Fruit fly (Drosophila melanogaster) whole organism, embryonic: ENCODE measurements around the gene capu.

Experiments used
- CG10147 ChIP-seq: fragments of 200-800 bp; sonication (Bioruptor generic); optimal IDR thresholded peaks from 2 replicates; lab custom pipeline; 2019; ENCODE audit warnings: missing biosample characterization, mild to moderate bottlenecking, missing genetic modification characterization, moderate library complexity
- CG10321 ChIP-seq: fragments of 200-800 bp; sonication (Bioruptor generic); IDR thresholded peaks from 2 replicates; pipeline ENCODE4 v1.3.6; 2022; ENCODE audit warnings: missing biosample characterization, missing genetic modification characterization
- CG11085 ChIP-seq: fragments of 200-800 bp; sonication (Bioruptor generic); IDR thresholded peaks from 2 replicates; pipeline ENCODE4 v1.3.6; 2022; ENCODE audit warnings: missing biosample characterization, missing genetic modification characterization
- CG15479 ChIP-seq: fragments of 200-800 bp; sonication (Bioruptor generic); optimal IDR thresholded peaks from 3 replicates; lab custom pipeline; 2019; ENCODE audit warnings: missing biosample characterization, mild to moderate bottlenecking, missing genetic modification characterization, moderate library complexity
- CG15696 ChIP-seq: fragments of 200-800 bp; sonication (Bioruptor generic); optimal IDR thresholded peaks from 2 replicates; lab custom pipeline; 2019; ENCODE audit warnings: missing biosample characterization, mild to moderate bottlenecking, missing genetic modification characterization, moderate library complexity
- CG16779 ChIP-seq: fragments of 200-800 bp; sonication (Bioruptor generic); IDR thresholded peaks from 2 replicates; pipeline ENCODE4 v1.3.6; 2022; ENCODE audit warnings: missing biosample characterization, missing genetic modification characterization
- CG32767 ChIP-seq: fragments of 200-800 bp; sonication (Bioruptor generic); IDR thresholded peaks from 2 replicates; pipeline ENCODE4 v1.3.6; 2022; ENCODE audit warnings: missing biosample characterization, missing genetic modification characterization
- CG34422 ChIP-seq: fragments of 200-800 bp; sonication (Bioruptor generic); IDR thresholded peaks from 3 replicates; pipeline ENCODE4 v1.3.6; 2022; ENCODE audit warnings: missing biosample characterization, missing genetic modification characterization
- CG43689 ChIP-seq: fragments of 200-800 bp; sonication (Bioruptor generic); IDR thresholded peaks from 2 replicates; pipeline ENCODE4 v1.3.6; 2022; ENCODE audit warnings: missing biosample characterization, missing genetic modification characterization
- CG7357 ChIP-seq: fragments of 200-800 bp; sonication (Bioruptor generic); IDR thresholded peaks from 3 replicates; pipeline ENCODE4 v1.3.6; 2022; ENCODE audit warnings: missing biosample characterization, missing genetic modification characterization
- CG7963 ChIP-seq: fragments of 200-800 bp; sonication (Bioruptor generic); IDR thresholded peaks from 3 replicates; pipeline ENCODE4 v1.3.6; 2022; ENCODE audit warnings: missing biosample characterization, missing genetic modification characterization; ENCODE audit not compliant: partially characterized antibody
- CoRest ChIP-seq: fragments of 200-800 bp; sonication (Bioruptor generic); optimal IDR thresholded peaks from 3 replicates; lab custom pipeline; 2018; ENCODE audit warnings: missing biosample characterization, mild to moderate bottlenecking, missing genetic modification characterization, moderate library complexity
- Deaf1 ChIP-seq: fragments of 200-800 bp; optimal IDR thresholded peaks from 3 replicates; lab custom pipeline; 2019; ENCODE audit warnings: missing biosample characterization, mild to moderate bottlenecking, missing genetic modification characterization, moderate library complexity
- Ets65A ChIP-seq: fragments of 200-800 bp; sonication (Bioruptor generic); peaks from one replicate; lab custom pipeline; 2016; ENCODE audit warnings: missing biosample characterization, missing genetic modification characterization
- Jarid2 ChIP-seq: fragments of 200-800 bp; sonication (Bioruptor generic); optimal IDR thresholded peaks from 3 replicates; lab custom pipeline; 2017; ENCODE audit warnings: mild to moderate bottlenecking, missing biosample characterization, missing genetic modification reagents, missing genetic modification characterization
- Kr ChIP-seq: fragments of 200-800 bp; sonication (Bioruptor generic); optimal IDR thresholded peaks from 2 replicates; lab custom pipeline; 2017; ENCODE audit warnings: missing biosample characterization, mild to moderate bottlenecking, missing genetic modification characterization
- Mad ChIP-seq: fragments of 200-800 bp; sonication (Bioruptor generic); optimal IDR thresholded peaks from 2 replicates; lab custom pipeline; 2016; ENCODE audit warnings: missing biosample characterization, missing genetic modification characterization
- Nf-YA ChIP-seq: fragments of 200-800 bp; sonication (Bioruptor generic); IDR thresholded peaks from 2 replicates; pipeline ENCODE4 v1.3.6; 2022; ENCODE audit warnings: missing biosample characterization, missing genetic modification characterization
- Nf-YB ChIP-seq: fragments of 200-800 bp; sonication (Bioruptor generic); optimal IDR thresholded peaks from 3 replicates; lab custom pipeline; 2019; ENCODE audit warnings: missing biosample characterization, mild to moderate bottlenecking, missing genetic modification characterization, moderate library complexity
- Nf-YC ChIP-seq: fragments of 200-800 bp; optimal IDR thresholded peaks from 3 replicates; lab custom pipeline; 2019; ENCODE audit warnings: missing biosample characterization, mild to moderate bottlenecking, missing genetic modification characterization, moderate library complexity
- Trl ChIP-seq, 3 experiments: fragments of >200 bp in 2 of 3; fragments of 200-800 bp in 1 of 3; sonication (Bioruptor generic) in 1 of 3; optimal IDR thresholded peaks; 2 replicates in 1 of 3; 3 replicates in 2 of 3; lab custom pipeline; 2016 to 2017; ENCODE audit warnings: missing biosample characterization in 1 of 3, missing genetic modification characterization in 1 of 3
- abd-A ChIP-seq: fragments of 200-800 bp; sonication (Bioruptor generic); optimal IDR thresholded peaks from 3 replicates; lab custom pipeline; 2019; ENCODE audit warnings: missing biosample characterization, mild to moderate bottlenecking, missing genetic modification characterization, moderate library complexity
- cad ChIP-seq: fragments of >200 bp; optimal IDR thresholded peaks from 2 replicates; lab custom pipeline; 2017; ENCODE audit warnings: missing biosample characterization, missing genetic modification characterization
- cg ChIP-seq: fragments of 200-800 bp; sonication (Bioruptor generic); optimal IDR thresholded peaks from 3 replicates; lab custom pipeline; 2019; ENCODE audit warnings: missing biosample characterization, mild to moderate bottlenecking, missing genetic modification characterization, moderate library complexity
- chinmo ChIP-seq: fragments of 200-800 bp; sonication (Bioruptor generic); IDR thresholded peaks from 4 replicates; pipeline ENCODE4 v1.3.6; 2022; ENCODE audit warnings: missing biosample characterization, missing genetic modification characterization; ENCODE audit not compliant: partially characterized antibody
- crol ChIP-seq: fragments of 200-800 bp; sonication (Bioruptor generic); IDR thresholded peaks from 2 replicates; pipeline ENCODE4 v1.3.6; 2022; ENCODE audit warnings: missing biosample characterization, missing genetic modification characterization
- dmrt99B ChIP-seq: fragments of 200-800 bp; sonication (Bioruptor generic); optimal IDR thresholded peaks from 2 replicates; lab custom pipeline; 2018; ENCODE audit warnings: missing biosample characterization, mild to moderate bottlenecking, missing genetic modification characterization, moderate library complexity
- fd102C ChIP-seq: fragments of 200-800 bp; sonication (Bioruptor generic); optimal IDR thresholded peaks from 2 replicates; lab custom pipeline; 2018; ENCODE audit warnings: missing biosample characterization, mild to moderate bottlenecking, missing genetic modification characterization, moderate library complexity
- ftz-f1 ChIP-seq: fragments of 200-800 bp; sonication (Bioruptor generic); optimal IDR thresholded peaks from 2 replicates; lab custom pipeline; 2016; ENCODE audit warnings: missing biosample characterization, missing genetic modification characterization
- grn ChIP-seq: fragments of 200-800 bp; sonication (Bioruptor generic); optimal IDR thresholded peaks from 3 replicates; lab custom pipeline; 2017; ENCODE audit warnings: missing biosample characterization, missing genetic modification characterization
- kni ChIP-seq: fragments of 200-800 bp; sonication (Bioruptor generic); optimal IDR thresholded peaks from 3 replicates; lab custom pipeline; 2017; ENCODE audit warnings: mild to moderate bottlenecking, missing biosample characterization, missing genetic modification reagents, missing genetic modification characterization
- oc ChIP-seq: fragments of 200-800 bp; sonication (Bioruptor generic); optimal IDR thresholded peaks from 2 replicates; lab custom pipeline; 2018; ENCODE audit warnings: missing biosample characterization, mild to moderate bottlenecking, missing genetic modification characterization, moderate library complexity
- onecut ChIP-seq: fragments of 200-800 bp; sonication (Bioruptor generic); IDR thresholded peaks from 2 replicates; pipeline ENCODE4 v1.3.6; 2022; ENCODE audit warnings: missing biosample characterization, missing genetic modification characterization
- phol ChIP-seq: fragments of 200-800 bp; sonication (Bioruptor generic); optimal IDR thresholded peaks from 3 replicates; lab custom pipeline; 2018; ENCODE audit warnings: missing biosample characterization, mild to moderate bottlenecking, missing genetic modification characterization, moderate library complexity
- prd ChIP-seq, 3 experiments: fragments of >200 bp in 2 of 3; fragments of 200-800 bp in 1 of 3; sonication (Bioruptor generic) in 1 of 3; optimal IDR thresholded peaks in 2 of 3; IDR thresholded peaks in 1 of 3; 2 replicates in 2 of 3; 3 replicates in 1 of 3; pipeline versions ENCODE4 v1.3.6 to Lab custom; 2017 to 2022; ENCODE audit warnings: missing biosample characterization in 1 of 3, missing genetic modification characterization in 1 of 3
- sd ChIP-seq: fragments of 200-800 bp; sonication (Bioruptor generic); optimal IDR thresholded peaks from 3 replicates; lab custom pipeline; 2018; ENCODE audit warnings: missing biosample characterization, mild to moderate bottlenecking, missing genetic modification characterization, moderate library complexity
- sima ChIP-seq: fragments of 200-800 bp; sonication (Bioruptor generic); optimal IDR thresholded peaks from 2 replicates; lab custom pipeline; 2016; ENCODE audit warnings: missing biosample characterization, missing genetic modification characterization
- sqz ChIP-seq: fragments of 200-800 bp; sonication (Bioruptor generic); optimal IDR thresholded peaks from 3 replicates; lab custom pipeline; 2018; ENCODE audit warnings: missing biosample characterization, mild to moderate bottlenecking, missing genetic modification characterization
- stwl ChIP-seq: fragments of 200-800 bp; sonication (Bioruptor generic); optimal IDR thresholded peaks from 3 replicates; lab custom pipeline; 2018; ENCODE audit warnings: missing biosample characterization, mild to moderate bottlenecking, missing genetic modification characterization, moderate library complexity
- tll ChIP-seq, 2 experiments: fragments of 200-800 bp in 1 of 2; fragments of >200 bp in 1 of 2; sonication (Bioruptor generic) in 1 of 2; optimal IDR thresholded peaks; 2 replicates each; lab custom pipeline; 2017 to 2019; ENCODE audit warnings: missing biosample characterization in 2 of 2, missing genetic modification characterization in 2 of 2, mild to moderate bottlenecking in 1 of 2, moderate library complexity in 1 of 2
- zen ChIP-seq: fragments of 200-800 bp; sonication (Bioruptor generic); optimal IDR thresholded peaks from 3 replicates; lab custom pipeline; 2018; ENCODE audit warnings: missing biosample characterization, mild to moderate bottlenecking, missing genetic modification characterization, moderate library complexity
- zen2 ChIP-seq: fragments of 200-800 bp; sonication (Bioruptor generic); IDR thresholded peaks from 3 replicates; pipeline ENCODE4 v1.3.6; 2022; ENCODE audit warnings: missing biosample characterization, missing genetic modification characterization; ENCODE audit not compliant: partially characterized antibody
- zf30C ChIP-seq: fragments of 200-800 bp; sonication (Bioruptor generic); optimal IDR thresholded peaks from 3 replicates; lab custom pipeline; 2018; ENCODE audit warnings: missing biosample characterization, mild to moderate bottlenecking, missing genetic modification characterization

capu gene

dm6 chr2L:3835221-3835620 lies 67.4 kb downstream of the capu start:
- TF ChIP-seq CG34422 (GFP tag; lab: Robert Waterston, UW) (no peak), onecut (peak; percentile 62), crol (GFP tag; lab: Robert Waterston, UW) (peak; percentile 74), CG10321 (GFP tag; lab: Robert Waterston, UW) (0 out of 2 replicates have a peak, but pooled peaks have one; percentile 35), CoRest (tag; lab: Kevin White, UChicago) (peak; percentile 22), Mad (GFP tag; lab: Kevin White, UChicago) (no peak), CG16779 (GFP tag; lab: Robert Waterston, UW) (no peak), dmrt99B (tag; lab: Kevin White, UChicago) (no peak), Trl (optimal IDR thresholded peaks at IDR 0.05; lab: Kevin White, UChicago) (peak; percentile 30 to 33), Trl (GFP tag; optimal IDR thresholded peaks at IDR 0.05; lab: Kevin White, UChicago) (no peak), Nf-YB (GFP tag; lab: Kevin White, UChicago) (peak; percentile 98), sqz (peak; percentile 88), ftz-f1 (GFP tag; lab: Kevin White, UChicago) (no peak), cg (GFP tag; lab: Kevin White, UChicago) (peak; percentile 94), stwl (tag; lab: Kevin White, UChicago) (no peak), kni (peak; percentile 49), Nf-YC (tag; lab: Kevin White, UChicago) (peak; percentile 98), oc (tag; lab: Kevin White, UChicago) (peak; percentile 17), Nf-YA (peak; percentile 75), CG43689 (GFP tag; lab: Robert Waterston, UW) (no peak), Deaf1 (tag; lab: Kevin White, UChicago) (peak; percentile 95), zen2 (peak; percentile 53; the same call in 1 of the 3 replicates), phol (peak; percentile 67), abd-A (tag; lab: Kevin White, UChicago) (peak; percentile 65), grn (GFP tag; lab: Kevin White, UChicago) (peak; percentile 42), Jarid2 (GFP tag; lab: Kevin White, UChicago) (peak; percentile 37), sd (tag; lab: Kevin White, UChicago) (peak; percentile 15), chinmo (GFP tag; lab: Robert Waterston, UW) (0 out of 4 replicates have a peak, but pooled peaks have one; percentile 66), CG32767 (GFP tag; lab: Robert Waterston, UW) (peak; percentile 39; the same call in 1 of the 2 replicates), zf30C (GFP tag; lab: Kevin White, UChicago) (peak; percentile 5)

dm6 chr2L:3833924-3834323 lies 68.7 kb downstream of the capu start:
- TF ChIP-seq cad, result peak; percentile 52
- peak; percentile 11 for TF ChIP-seq CG15696
- TF ChIP-seq CG15479 (GFP tag; lab: Kevin White, UChicago), result peak; percentile 54
- TF ChIP-seq Ets65A (GFP tag; lab: Kevin White, UChicago), result peak; percentile 8
- 0 out of 3 replicates have a peak, but pooled peaks have one; percentile 17 for TF ChIP-seq CG7357 (GFP tag; lab: Robert Waterston, UW)
- TF ChIP-seq zen, result peak; percentile 64
- peak in 1 of 2 experiments; percentile 95 for TF ChIP-seq tll (GFP tag; optimal IDR thresholded peaks at IDR 0.05; lab: Kevin White, UChicago)
- no peak for TF ChIP-seq prd (optimal IDR thresholded peaks at IDR 0.05; lab: Kevin White, UChicago)
- peak; percentile 20; the same call in 1 of the 3 replicates for TF ChIP-seq prd (GFP tag; IDR thresholded peaks at IDR 0.05; lab: Robert Waterston, UW)
- TF ChIP-seq CG7963 (GFP tag; lab: Robert Waterston, UW), result no peak
- TF ChIP-seq CG11085, result 0 out of 2 replicates have a peak, but pooled peaks have one; percentile 20
- TF ChIP-seq fd102C (GFP tag; lab: Kevin White, UChicago), result peak; percentile 82
- no peak for TF ChIP-seq CG10147 (GFP tag; lab: Kevin White, UChicago)
- no peak for TF ChIP-seq sima (GFP tag; lab: Kevin White, UChicago)
- TF ChIP-seq Kr, result peak; percentile 96
- TF ChIP-seq, all 482 proteins: peak for 11
